Worm (Caenorhabditis elegans) whole organism, dauer: Measurements from ENCODE around the gene C27H6.9.

Experiments used
- unc-62 ChIP-seq: sonication (generic microtip); optimal IDR thresholded peaks from 2 replicates; lab custom pipeline; 2017; ENCODE audit warnings: missing biosample characterization, missing genetic modification reagents, missing genetic modification characterization

Gene C27H6.9

DNA sequence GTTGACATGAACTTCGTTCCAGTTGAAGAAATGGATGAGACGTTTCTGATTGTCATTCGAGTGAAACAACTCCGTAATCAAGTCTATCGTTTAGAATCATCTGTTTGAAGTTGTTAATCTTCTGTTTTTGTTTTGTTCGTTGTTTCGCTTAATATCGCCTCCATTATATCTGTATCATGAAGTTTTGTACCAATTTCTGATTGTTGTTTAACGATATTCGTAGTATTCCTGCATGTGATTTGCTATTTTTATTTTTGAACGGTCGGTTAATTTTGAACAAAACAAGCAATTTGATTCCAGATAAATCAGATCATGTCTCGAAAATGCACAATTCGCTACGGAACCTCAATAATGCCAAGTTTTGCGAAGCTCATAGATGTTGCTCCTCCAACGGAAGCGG is at the start of gene C27H6.9:
C27H6.9 (plus strand) TSS at position 301 of the 400 bp plus-strand sequence.
- TF ChIP-seq unc-62, result no peak

DNA sequence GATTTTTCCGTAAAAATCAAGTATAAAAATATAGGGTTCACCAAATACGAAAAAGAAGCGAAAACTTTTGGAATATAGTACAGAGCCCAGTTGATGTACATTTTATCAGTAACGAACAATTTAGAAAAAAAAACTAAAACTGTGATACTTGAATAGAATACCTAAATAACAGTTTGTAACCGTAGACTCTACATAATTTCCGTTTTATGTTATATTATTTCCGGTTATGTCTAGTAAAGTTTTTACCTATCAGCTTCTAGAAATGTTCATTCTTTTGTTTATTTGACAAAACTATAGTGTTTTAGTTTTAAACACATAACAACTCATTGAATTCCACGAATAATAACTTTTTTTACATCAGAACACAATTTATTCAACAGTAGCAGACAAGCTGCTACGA is 45.2 kb upstream of the C27H6.9 start, which contains the start of gene srj-33:
srj-33 (minus strand) TSS at position 101 of the 400 bp plus-strand sequence.
- TF ChIP-seq unc-62, result no peak

DNA sequence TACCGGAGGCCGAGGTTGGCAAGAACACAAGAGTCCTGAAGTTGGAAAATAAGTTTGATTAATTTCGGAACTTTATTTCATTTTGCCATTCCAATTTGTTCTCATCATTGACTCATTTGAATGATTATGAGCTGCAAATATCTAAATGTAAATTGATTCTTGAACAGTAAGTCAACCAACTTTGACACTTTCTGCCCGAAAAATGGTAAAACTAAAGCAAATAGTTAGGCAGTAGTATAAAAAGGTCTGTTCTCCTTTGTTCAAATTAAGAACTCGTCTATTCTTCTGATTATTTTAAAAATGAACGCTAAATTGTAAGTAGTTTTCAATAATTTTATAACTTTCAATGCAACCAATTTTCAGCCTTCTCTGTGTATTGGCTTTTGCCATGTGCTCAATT is 39.6 kb upstream of the C27H6.9 start, which contains the start of gene fipr-12:
fipr-12 (plus strand) TSS at position 301 of the 400 bp plus-strand sequence.
- TF ChIP-seq unc-62, result no peak

DNA sequence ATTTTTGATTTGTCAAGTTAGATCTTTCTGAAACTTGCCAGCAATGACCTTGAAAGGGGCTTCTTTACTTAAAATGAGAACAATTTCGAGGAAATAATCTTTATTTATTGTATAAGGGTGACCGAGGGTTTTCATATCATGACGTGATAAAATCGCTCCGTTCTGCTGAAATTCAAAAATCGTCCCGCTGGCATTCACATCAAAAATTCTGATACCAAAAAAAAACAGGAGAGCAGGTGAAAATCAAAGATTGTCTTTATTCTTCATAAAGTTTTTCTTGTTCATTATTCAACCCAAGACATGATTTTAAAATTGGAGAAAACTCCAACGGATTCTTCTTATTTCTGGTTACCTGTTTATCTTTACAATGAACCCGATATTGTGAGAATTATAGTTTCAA is 38.6 kb upstream of the C27H6.9 start, which contains the start of gene sre-28:
sre-28 (plus strand) TSS at position 301 of the 400 bp plus-strand sequence.
- TF ChIP-seq unc-62, result no peak

DNA sequence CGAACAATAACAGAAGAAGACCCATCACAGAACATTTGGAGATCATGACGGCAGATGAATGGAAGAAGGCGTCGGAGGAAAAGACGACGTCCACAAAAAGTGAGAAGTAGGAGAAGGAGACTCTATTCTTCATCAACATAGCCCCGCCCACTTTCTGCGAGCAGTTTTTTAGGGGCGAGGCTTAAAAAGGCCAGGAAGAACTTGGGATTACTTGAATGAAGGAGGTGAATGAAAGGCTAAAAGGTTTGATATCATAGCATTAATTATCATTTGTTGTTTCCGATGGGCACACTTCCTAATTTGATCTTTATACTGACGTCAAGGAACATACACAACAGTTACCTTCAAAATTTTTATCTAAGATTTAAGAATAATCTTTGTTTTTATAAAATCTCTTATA is 33.8 kb upstream of the C27H6.9 start, which contains the start of gene nlp-58:
nlp-58 (minus strand) TSS at position 101 of the 400 bp plus-strand sequence.
- TF ChIP-seq unc-62, result no peak

DNA sequence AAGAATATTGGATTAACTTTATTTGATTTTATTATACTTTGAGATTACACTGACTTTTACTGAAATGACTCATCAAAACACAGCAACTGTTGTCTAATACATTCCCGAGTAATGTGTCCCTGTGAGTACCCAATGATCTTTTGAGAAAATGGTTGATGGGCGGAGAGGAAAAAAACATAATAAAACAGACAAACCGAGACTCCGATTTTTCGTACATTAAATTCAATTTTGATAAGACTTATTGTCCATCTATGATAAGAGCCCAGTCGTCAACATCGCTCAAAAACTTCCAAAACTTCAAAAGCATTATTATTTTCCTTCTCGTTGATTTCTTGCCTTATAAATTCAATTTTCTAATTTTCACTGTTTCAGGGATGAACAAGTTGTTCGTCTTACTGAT is 31.8 kb upstream of the C27H6.9 start, which contains the start of gene ttr-46:
ttr-46 (plus strand) TSS at position 373 of the 400 bp plus-strand sequence.
- no peak for TF ChIP-seq unc-62

DNA sequence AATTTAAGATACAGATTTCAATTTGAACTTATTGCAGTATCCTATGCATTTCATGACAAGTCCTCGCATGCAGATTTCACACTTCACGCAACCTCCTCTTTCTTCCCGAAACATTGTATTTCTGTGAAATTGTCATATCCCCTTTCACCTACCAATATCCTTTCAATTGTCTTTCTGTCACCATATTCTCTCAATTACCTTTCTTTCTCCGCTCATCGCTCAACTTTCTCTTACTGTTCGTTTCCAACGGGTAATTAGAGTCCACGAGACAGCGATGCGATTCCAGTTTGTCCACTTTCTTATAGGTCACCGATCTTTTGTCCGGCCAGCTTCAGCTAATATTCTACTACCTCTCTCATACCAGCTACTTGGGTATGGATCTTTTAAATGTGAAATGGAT is 30.3 kb upstream of the C27H6.9 start, which contains the start of gene mam-5:
mam-5 (plus strand) TSS at position 304 of the 400 bp plus-strand sequence.
- no peak for TF ChIP-seq unc-62

DNA sequence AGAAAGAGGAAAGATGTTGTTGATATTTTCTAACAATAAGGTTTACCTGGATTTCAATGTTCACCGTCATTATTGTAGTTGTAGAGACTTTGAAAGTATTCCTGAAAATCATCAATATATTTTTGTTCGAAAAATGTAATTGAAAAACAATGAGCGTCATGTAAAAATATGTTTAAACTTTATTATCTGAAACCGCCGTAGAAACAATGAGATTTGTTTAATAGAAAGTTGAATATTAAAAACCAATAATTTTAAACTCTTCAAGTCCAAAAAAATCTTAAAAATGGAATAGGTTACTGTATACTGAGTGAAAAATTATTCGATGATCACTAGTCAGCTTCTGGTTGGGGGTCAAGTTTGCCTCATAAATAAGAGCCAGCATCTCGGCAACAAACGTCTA is 24.4 kb upstream of the C27H6.9 start, which contains the start of gene anmt-3:
anmt-3 (minus strand) TSS at position 101 of the 400 bp plus-strand sequence.
- no peak for TF ChIP-seq unc-62

DNA sequence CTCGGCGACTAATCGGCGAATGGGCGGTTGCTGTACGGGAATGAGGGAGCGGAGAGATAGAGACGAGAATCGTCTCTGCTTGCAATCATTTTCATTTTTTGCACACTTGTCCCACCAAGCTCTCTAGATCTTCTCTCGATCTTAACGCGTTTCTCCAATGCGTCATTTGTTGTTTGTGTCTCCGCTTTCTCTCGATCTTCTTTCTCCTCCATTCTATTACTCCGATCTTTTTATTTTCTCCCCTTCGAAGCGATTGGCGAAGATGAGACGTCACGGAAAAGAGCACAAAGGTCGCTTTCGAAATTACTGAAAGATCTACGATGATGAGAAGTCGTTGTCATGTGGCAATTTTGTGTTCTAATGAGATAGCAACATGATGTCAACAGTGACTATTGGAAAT is 24.0 kb upstream of the C27H6.9 start:
- TF ChIP-seq unc-62, result no peak

DNA sequence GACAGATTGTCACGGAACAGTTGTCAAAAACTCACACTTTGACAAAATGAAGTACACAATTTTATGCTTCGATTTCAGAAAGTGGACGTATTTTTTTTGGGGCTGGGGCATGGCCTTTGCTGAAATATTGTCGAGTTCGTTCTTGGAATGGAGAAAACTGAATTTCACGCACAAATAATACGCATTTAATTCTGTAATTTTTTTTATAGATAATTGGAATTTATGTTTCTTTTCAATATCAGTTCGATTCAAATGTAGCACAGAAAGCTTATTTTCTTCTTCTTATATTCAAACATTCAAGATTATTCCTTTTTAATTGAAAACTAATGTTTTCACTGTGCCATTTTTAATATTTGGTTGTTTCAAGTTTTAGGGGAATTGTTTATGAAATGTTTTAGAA is 22.3 kb upstream of the C27H6.9 start, which contains the start of gene T07C12.10:
T07C12.10 (minus strand) TSS at position 101 of the 400 bp plus-strand sequence.
- no peak for TF ChIP-seq unc-62

DNA sequence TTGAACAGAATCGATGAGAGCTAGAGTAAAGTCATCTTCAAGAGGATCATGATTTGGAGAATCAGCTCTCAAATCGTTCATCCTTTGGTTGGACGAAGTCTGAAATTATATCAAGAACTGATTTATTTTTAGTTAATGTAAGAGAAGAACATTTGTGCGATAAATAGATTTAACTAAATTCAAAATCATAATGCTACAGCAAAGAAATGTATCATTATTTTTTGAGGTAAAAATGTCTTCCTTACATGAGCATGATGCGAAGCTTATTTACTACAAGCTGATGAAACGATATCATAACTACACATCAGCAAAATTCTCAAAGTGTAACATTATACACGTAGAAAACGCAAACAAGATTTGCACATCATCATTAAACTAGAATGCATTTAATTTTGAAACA is 20.3 kb upstream of the C27H6.9 start, which contains the start of gene madf-4:
madf-4 (minus strand) TSS at position 101 of the 400 bp plus-strand sequence.
- no peak for TF ChIP-seq unc-62

DNA sequence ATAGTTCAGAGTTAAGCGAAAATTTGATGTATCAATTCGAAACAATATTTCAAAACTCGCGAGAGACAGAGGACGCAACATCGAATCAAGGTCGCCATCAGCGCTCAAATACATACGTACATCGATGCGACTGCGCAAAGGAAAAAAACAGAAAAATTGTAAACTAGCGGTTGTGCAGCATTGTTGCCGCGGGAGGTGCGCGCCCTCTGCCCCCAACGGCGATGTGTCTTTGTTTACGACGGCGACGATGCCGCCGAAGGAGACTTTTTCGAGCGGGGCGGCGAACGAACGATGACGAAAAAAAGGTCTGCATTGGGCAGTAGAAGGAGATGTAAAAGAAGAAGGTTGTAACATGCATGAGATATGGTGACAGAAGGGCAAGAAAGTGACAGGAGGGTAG is 19.8 kb upstream of the C27H6.9 start:
- TF ChIP-seq unc-62, result no peak

DNA sequence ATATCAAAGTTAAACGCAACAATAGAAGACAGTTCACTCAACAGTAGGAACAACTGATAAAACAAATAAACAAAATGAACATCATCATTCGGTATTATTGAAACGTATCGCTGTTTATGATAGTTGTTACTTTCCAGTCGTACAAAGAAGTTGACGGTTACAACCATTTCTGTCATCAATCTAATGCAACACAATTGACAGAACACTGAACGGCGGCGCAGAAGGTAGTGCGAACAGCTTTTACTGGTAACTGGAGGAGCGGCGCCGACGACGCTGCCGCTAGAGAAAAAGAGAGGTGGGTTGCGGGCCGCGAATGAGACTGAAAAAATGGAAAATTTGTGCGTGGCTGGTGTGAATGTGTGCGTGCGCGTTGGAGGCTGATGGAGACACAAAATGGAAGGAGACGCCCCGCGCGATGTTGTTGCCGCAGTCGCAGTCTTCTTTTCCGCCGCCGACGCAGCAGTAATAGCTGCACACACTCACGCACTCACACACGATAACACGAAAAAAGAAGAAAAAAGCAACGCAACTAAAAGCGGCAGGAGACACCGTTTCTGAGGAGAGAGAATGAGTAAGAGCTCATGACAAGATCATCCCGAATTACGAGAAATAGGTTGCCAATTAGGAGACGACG is 18.4 kb upstream of the C27H6.9 start:
- TF ChIP-seq unc-62, result no peak

DNA sequence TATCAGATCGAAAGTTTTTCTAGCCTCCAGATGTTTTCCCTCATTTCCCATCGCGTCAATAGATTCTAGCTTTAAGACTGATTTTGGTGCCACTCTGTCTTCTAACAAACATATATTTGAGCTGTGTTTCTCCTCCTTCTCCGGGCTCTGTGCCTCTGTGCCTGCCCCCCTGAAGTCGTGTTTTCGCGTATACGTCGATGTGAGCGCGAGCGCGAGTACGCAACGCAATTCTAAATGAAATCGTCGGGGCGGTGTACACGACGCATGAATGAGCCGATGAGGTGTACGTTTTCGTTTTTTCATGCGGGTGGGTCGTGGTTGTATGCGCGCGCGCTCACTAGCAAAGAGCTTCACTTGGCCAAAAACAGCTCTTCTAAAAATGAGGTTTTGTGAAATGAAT is 16.8 kb upstream of the C27H6.9 start:
- TF ChIP-seq unc-62, result no peak

DNA sequence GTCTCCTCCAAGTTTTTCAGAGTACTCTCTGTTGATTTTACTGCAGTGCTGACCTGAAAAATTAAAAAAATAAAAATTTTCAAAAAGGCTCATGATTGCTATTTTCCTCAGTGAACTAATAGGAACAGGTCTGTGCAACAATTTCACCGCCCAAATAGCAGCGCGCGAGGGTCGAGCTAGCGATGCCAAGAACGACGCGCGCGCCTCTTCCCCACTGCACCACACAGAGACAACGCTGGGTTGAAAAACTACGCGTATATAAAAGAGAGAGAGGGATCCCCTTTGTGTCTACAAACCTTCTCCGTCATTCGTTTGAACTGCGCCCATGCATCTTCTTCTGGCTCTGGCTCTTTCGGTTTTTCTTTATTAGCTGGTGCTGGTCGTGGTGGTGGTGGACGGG is 12.5 kb upstream of the C27H6.9 start:
- no peak for TF ChIP-seq unc-62

DNA sequence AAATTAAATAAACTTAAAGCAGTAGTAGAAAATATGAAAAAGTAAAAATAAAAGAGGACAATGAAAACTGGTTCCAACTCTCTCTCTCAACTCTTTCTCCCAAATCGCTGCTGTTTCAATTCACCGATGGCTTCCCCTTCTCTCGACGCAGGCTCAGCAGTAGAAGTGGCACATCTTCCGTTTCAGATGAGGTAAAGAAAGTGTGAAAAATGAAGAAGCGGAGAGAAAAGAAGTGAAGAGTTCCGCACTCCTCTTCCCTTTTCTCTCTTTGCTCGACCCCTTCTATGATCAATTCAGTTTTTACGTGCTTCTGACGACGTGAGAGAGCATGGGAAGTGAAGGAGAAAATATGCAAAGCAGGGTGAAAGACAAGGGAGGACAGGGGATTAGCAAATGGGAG is 8.4 kb upstream of the C27H6.9 start:
- TF ChIP-seq unc-62, result no peak

DNA sequence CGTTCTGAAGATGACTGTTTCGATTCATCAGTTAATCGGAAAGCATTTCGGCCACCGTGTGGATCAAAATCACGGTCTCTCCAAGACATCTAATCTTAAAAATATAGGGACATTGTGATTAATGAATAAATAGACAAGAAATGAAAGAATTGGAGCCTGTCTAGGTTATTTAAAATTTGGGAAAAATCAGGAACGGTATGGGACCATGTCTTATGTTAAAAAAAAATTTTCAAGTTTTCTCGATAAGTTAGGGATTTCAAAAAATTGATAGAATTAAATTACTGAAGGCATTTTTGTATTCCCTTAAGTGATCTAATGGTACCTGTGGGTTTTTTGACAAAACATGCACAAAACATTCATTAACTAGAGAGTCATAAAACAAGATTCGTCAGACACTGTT is 6.5 kb upstream of the C27H6.9 start, which contains the start of gene unc-41:
unc-41 (minus strand) TSS at position 101 of the 400 bp plus-strand sequence.
- TF ChIP-seq unc-62, result no peak

DNA sequence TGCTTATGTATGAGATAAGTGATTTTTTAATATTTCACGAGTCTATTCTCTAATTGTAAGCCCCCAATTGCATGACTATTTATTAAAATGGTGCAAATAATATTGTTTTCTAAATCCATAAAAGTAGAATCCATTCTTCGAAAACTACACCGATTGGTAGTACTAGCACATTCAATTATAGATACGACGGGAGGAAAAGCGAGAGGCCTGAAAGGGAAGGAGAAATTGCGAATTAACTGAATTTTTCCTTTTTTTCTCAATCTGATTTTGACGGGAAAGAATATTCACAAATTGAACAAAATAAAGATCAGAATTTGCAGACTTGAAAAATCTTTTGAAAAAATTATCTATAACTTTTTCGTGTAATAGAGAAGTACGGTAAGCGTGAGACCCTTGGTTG is 5.5 kb upstream of the C27H6.9 start:
- TF ChIP-seq unc-62, result no peak
